ENCODE assay signal across 3 fruit fly cellular contexts in the genomic region with DNA sequence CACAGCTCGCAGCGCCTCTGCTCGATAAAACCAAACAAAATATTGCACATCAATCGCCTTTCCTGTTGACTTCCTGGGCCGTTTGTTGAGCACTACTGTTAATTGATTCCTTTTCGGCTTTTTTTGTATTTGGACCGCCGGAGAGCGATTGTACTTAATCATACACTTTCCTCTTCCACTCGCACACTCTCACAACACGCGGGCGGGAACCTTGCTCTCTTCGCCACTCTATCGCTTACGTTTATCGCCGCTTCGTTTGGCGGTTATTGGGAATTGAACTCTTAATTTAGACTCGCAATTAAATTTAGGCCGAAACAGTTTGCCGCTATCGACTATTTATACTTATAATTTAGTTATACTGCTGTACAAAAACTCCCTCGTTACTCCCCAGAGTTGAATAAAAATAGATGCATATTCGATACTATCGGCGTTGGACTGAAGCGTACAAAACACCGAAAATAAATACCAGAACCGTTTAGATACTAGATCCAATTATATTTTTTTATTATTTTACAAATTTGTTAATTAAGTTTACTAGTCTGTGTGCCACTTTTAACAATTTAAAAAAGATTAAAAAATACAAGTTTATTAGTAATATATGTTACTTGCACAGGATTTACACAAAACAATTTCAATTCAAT.
TF ChIP-seq lines count a peak whose summit lies in the region.

A gene (minus strand): TSS at position 427 of the 641 bp plus-strand sequence.

- TF ChIP-seq CTCF in whole organism, embryonic (GFP tag; optimal IDR thresholded peaks at IDR 0.05; lab: Kevin White, UChicago) = no peak

TF ChIP-seq in whole organism, embryonic, 481 proteins besides CTCF, POLR2A, EP300 and RAD21 (continues in another document):
- TF ChIP-seq D19A (tag; optimal IDR thresholded peaks at IDR 0.05; lab: Kevin White, UChicago) = peak; percentile 3
- TF ChIP-seq TFAM (GFP tag; optimal IDR thresholded peaks at IDR 0.05; lab: Kevin White, UChicago) = no peak
- TF ChIP-seq CG15601 (tag; optimal IDR thresholded peaks at IDR 0.05; lab: Kevin White, UChicago) = no peak
- TF ChIP-seq nerfin-2 (GFP tag; IDR thresholded peaks at IDR 0.05; lab: Robert Waterston, UW; ENCODE audit: partially characterized antibody) = 0 out of 2 replicates have a peak, but pooled peaks have one; percentile 25
- no peak for TF ChIP-seq gsb (GFP tag; IDR thresholded peaks at IDR 0.05; lab: Robert Waterston, UW)
- peak; percentile 80 for TF ChIP-seq Scr (GFP tag; IDR thresholded peaks at IDR 0.05; lab: Robert Waterston, UW; ENCODE audit: partially characterized antibody)
- no peak for TF ChIP-seq HmgZ (tag; optimal IDR thresholded peaks at IDR 0.05; lab: Kevin White, UChicago)
- TF ChIP-seq CG31388 (GFP tag; optimal IDR thresholded peaks at IDR 0.05; lab: Kevin White, UChicago) = no peak
- no peak for TF ChIP-seq gt (GFP tag; IDR thresholded peaks at IDR 0.05; lab: Robert Waterston, UW)
- no peak for TF ChIP-seq CG18619 (GFP tag; optimal IDR thresholded peaks at IDR 0.05; lab: Kevin White, UChicago)
- 0 out of 4 replicates have a peak, but pooled peaks have one; percentile 16 for TF ChIP-seq chinmo (GFP tag; IDR thresholded peaks at IDR 0.05; lab: Robert Waterston, UW; ENCODE audit: partially characterized antibody)
- TF ChIP-seq Sox102F (GFP tag; optimal IDR thresholded peaks at IDR 0.05; lab: Kevin White, UChicago) = no peak
- no peak for TF ChIP-seq CG8944 (GFP tag; optimal IDR thresholded peaks at IDR 0.05; lab: Kevin White, UChicago)
- TF ChIP-seq CG2116 (GFP tag; optimal IDR thresholded peaks at IDR 0.05; lab: Kevin White, UChicago) = peak; percentile 85
- peak; percentile 42; the same call in 1 of the 3 replicates for TF ChIP-seq CG7963 (GFP tag; IDR thresholded peaks at IDR 0.05; lab: Robert Waterston, UW; ENCODE audit: partially characterized antibody)
- peak; percentile 72; the same call in 1 of the 2 replicates for TF ChIP-seq amos (GFP tag; IDR thresholded peaks at IDR 0.05; lab: Robert Waterston, UW; ENCODE audit: partially characterized antibody)
- TF ChIP-seq tio (GFP tag; optimal IDR thresholded peaks at IDR 0.05; lab: Kevin White, UChicago) = no peak
- TF ChIP-seq Trl (optimal IDR thresholded peaks at IDR 0.05; lab: Kevin White, UChicago) = peak; percentile 55 to 70
- TF ChIP-seq Trl (GFP tag; optimal IDR thresholded peaks at IDR 0.05; lab: Kevin White, UChicago) = no peak
- peak; percentile 65 for TF ChIP-seq gfzf (GFP tag; optimal IDR thresholded peaks at IDR 0.05; lab: Kevin White, UChicago)
- TF ChIP-seq CkIIα-i1 (GFP tag; IDR thresholded peaks at IDR 0.05; lab: Robert Waterston, UW) = no peak
- peak; percentile 41 for TF ChIP-seq pzg (GFP tag; optimal IDR thresholded peaks at IDR 0.05; lab: Kevin White, UChicago)
- peak; percentile 68 for TF ChIP-seq hb (GFP tag; IDR thresholded peaks at IDR 0.05; lab: Robert Waterston, UW; ENCODE audit: partially characterized antibody)
- TF ChIP-seq CG34224 (GFP tag; IDR thresholded peaks at IDR 0.05; lab: Robert Waterston, UW; ENCODE audit: partially characterized antibody) = peak; percentile 69
- TF ChIP-seq repo (GFP tag; optimal IDR thresholded peaks at IDR 0.05; lab: Kevin White, UChicago) = no peak

TF ChIP-seq in whole organism, prepupa, 60 proteins besides CTCF, POLR2A, EP300 and RAD21:
- TF ChIP-seq CG11294 (GFP tag; IDR thresholded peaks at IDR 0.05; lab: Robert Waterston, UW) (no peak), CG11902 (GFP tag; optimal IDR thresholded peaks at IDR 0.05; lab: Kevin White, UChicago) (no peak), CG6163 (GFP tag; IDR thresholded peaks at IDR 0.05; lab: Robert Waterston, UW) (no peak), acj6 (GFP tag; optimal IDR thresholded peaks at IDR 0.05; lab: Kevin White, UChicago) (no peak), Eip78C (GFP tag; lab: Kevin White, UChicago) (peak; percentile 21), Lpt (GFP tag; optimal IDR thresholded peaks at IDR 0.05; lab: Kevin White, UChicago) (no peak)

TF ChIP-seq in whole organism, wandering third instar larva, 38 proteins besides CTCF, POLR2A, EP300 and RAD21:
- TF ChIP-seq foxo (GFP tag; optimal IDR thresholded peaks at IDR 0.05; lab: Kevin White, UChicago) = no peak
- TF ChIP-seq Rel (GFP tag; optimal IDR thresholded peaks at IDR 0.05; lab: Kevin White, UChicago) = no peak
- TF ChIP-seq Rel (tag; optimal IDR thresholded peaks at IDR 0.05; lab: Kevin White, UChicago) = peak; percentile 51
